Fruit fly (Drosophila melanogaster) whole organism, embryonic: ENCODE data around the gene CG4951.

Experiments used
- CG10366 ChIP-seq: fragments of 200-800 bp; sonication (Bioruptor generic); IDR thresholded peaks from 2 replicates; pipeline ENCODE4 v1.3.6; 2022; ENCODE audit warnings: missing biosample characterization, missing genetic modification characterization
- CG11247 ChIP-seq: fragments of 200-800 bp; sonication (Bioruptor generic); IDR thresholded peaks from 2 replicates; pipeline ENCODE4 v1.3.6; 2022; ENCODE audit warnings: missing biosample characterization, missing genetic modification characterization
- CG12769 ChIP-seq: fragments of 200-800 bp; sonication (Bioruptor generic); optimal IDR thresholded peaks from 2 replicates; lab custom pipeline; 2019; ENCODE audit warnings: missing biosample characterization, mild to moderate bottlenecking, missing genetic modification characterization, moderate library complexity
- CG14441 ChIP-seq: fragments of 200-800 bp; sonication (Bioruptor generic); IDR thresholded peaks from 2 replicates; pipeline ENCODE4 v1.3.6; 2022; ENCODE audit warnings: missing biosample characterization, missing genetic modification characterization
- CG15696 ChIP-seq: fragments of 200-800 bp; sonication (Bioruptor generic); optimal IDR thresholded peaks from 2 replicates; lab custom pipeline; 2019; ENCODE audit warnings: missing biosample characterization, mild to moderate bottlenecking, missing genetic modification characterization, moderate library complexity
- CG1603 ChIP-seq: fragments of 200-800 bp; sonication (Bioruptor generic); optimal IDR thresholded peaks from 2 replicates; lab custom pipeline; 2019; ENCODE audit warnings: missing biosample characterization, mild to moderate bottlenecking, missing genetic modification characterization, moderate library complexity
- CG18476 ChIP-seq: fragments of 200-800 bp; sonication (Bioruptor generic); optimal IDR thresholded peaks from 2 replicates; lab custom pipeline; 2016; ENCODE audit warnings: missing biosample characterization, mild to moderate bottlenecking, missing genetic modification characterization
- CG3163 ChIP-seq: fragments of 200-800 bp; sonication (Bioruptor generic); optimal IDR thresholded peaks from 3 replicates; lab custom pipeline; 2016; ENCODE audit warnings: missing biosample characterization, missing genetic modification characterization
- CG32532 ChIP-seq: fragments of 200-800 bp; sonication (Bioruptor generic); IDR thresholded peaks from 2 replicates; pipeline ENCODE4 v1.3.6; 2022; ENCODE audit warnings: missing biosample characterization, missing genetic modification characterization
- CG34422 ChIP-seq: fragments of 200-800 bp; sonication (Bioruptor generic); IDR thresholded peaks from 3 replicates; pipeline ENCODE4 v1.3.6; 2022; ENCODE audit warnings: missing biosample characterization, missing genetic modification characterization
- CG3995 ChIP-seq: fragments of 200-800 bp; sonication (Bioruptor generic); optimal IDR thresholded peaks from 3 replicates; lab custom pipeline; 2016; ENCODE audit warnings: missing biosample characterization, missing genetic modification characterization
- CG4707 ChIP-seq: fragments of 200-800 bp; sonication (Bioruptor generic); optimal IDR thresholded peaks from 2 replicates; lab custom pipeline; 2018; ENCODE audit warnings: missing biosample characterization, mild to moderate bottlenecking, missing genetic modification characterization, moderate library complexity
- CG4730 ChIP-seq: fragments of 200-800 bp; sonication (Bioruptor generic); IDR thresholded peaks from 2 replicates; pipeline ENCODE4 v1.3.6; 2022; ENCODE audit warnings: missing biosample characterization, missing genetic modification characterization
- CG6175 ChIP-seq: fragments of 200-800 bp; sonication (Bioruptor generic); IDR thresholded peaks from 3 replicates; pipeline ENCODE4 v1.3.6; 2022; ENCODE audit warnings: missing biosample characterization, missing genetic modification characterization
- CG6791 ChIP-seq: fragments of 200-800 bp; sonication (Bioruptor generic); IDR thresholded peaks from 3 replicates; pipeline ENCODE4 v1.3.6; 2022; ENCODE audit warnings: missing biosample characterization, missing genetic modification characterization; ENCODE audit not compliant: partially characterized antibody
- CG7372 ChIP-seq: fragments of 200-800 bp; sonication (Bioruptor generic); IDR thresholded peaks from 2 replicates; pipeline ENCODE4 v1.3.6; 2022; ENCODE audit warnings: missing biosample characterization, missing genetic modification characterization
- CG7987 ChIP-seq: fragments of 200-800 bp; sonication (Bioruptor generic); optimal IDR thresholded peaks from 2 replicates; lab custom pipeline; 2018; ENCODE audit warnings: missing biosample characterization, mild to moderate bottlenecking, missing genetic modification characterization, moderate library complexity
- CG9932 ChIP-seq: fragments of 200-800 bp; sonication (Bioruptor generic); IDR thresholded peaks from 2 replicates; pipeline ENCODE4 v1.3.6; 2022; ENCODE audit warnings: missing biosample characterization, missing genetic modification characterization
- Dll ChIP-seq: fragments of 200-800 bp; sonication (Bioruptor generic); IDR thresholded peaks from 4 replicates; pipeline ENCODE4 v1.3.6; 2022; ENCODE audit warnings: missing biosample characterization, missing genetic modification characterization; ENCODE audit not compliant: partially characterized antibody
- Gug ChIP-seq: fragments of 200-800 bp; sonication (Bioruptor generic); IDR thresholded peaks from 4 replicates; pipeline ENCODE4 v1.3.6; 2022; ENCODE audit warnings: missing biosample characterization, missing genetic modification characterization
- H2.0 ChIP-seq: fragments of 200-800 bp; sonication (Bioruptor generic); IDR thresholded peaks from 2 replicates; pipeline ENCODE4 v1.3.6; 2022; ENCODE audit warnings: missing biosample characterization, missing genetic modification characterization
- Hmr ChIP-seq: fragments of 200-800 bp; sonication (Bioruptor generic); optimal IDR thresholded peaks from 3 replicates; lab custom pipeline; 2017; ENCODE audit warnings: mild to moderate bottlenecking, missing biosample characterization, missing genetic modification reagents, missing genetic modification characterization
- Hr3 ChIP-seq: fragments of 200-800 bp; sonication (Bioruptor generic); optimal IDR thresholded peaks from 3 replicates; lab custom pipeline; 2016; ENCODE audit warnings: missing biosample characterization, missing genetic modification characterization
- Jarid2 ChIP-seq: fragments of 200-800 bp; sonication (Bioruptor generic); optimal IDR thresholded peaks from 3 replicates; lab custom pipeline; 2017; ENCODE audit warnings: mild to moderate bottlenecking, missing biosample characterization, missing genetic modification reagents, missing genetic modification characterization
- Poxn ChIP-seq: fragments of 200-800 bp; sonication (Bioruptor generic); IDR thresholded peaks from 2 replicates; pipeline ENCODE4 v1.3.6; 2022; ENCODE audit warnings: missing biosample characterization, missing genetic modification characterization
- al ChIP-seq: fragments of 200-800 bp; sonication (Bioruptor generic); IDR thresholded peaks from 2 replicates; pipeline ENCODE4 v1.3.6; 2022; ENCODE audit warnings: missing biosample characterization, missing genetic modification characterization
- bsh ChIP-seq, 2 experiments: fragments of 200-800 bp; sonication (Bioruptor generic); optimal IDR thresholded peaks; 2 replicates each; lab custom pipeline; 2017 to 2018; ENCODE audit warnings: mild to moderate bottlenecking in 2 of 2, missing biosample characterization in 2 of 2, missing genetic modification characterization in 2 of 2, moderate library complexity in 1 of 2
- chif ChIP-seq, 2 experiments: fragments of 200-800 bp; sonication (Bioruptor generic); optimal IDR thresholded peaks; 3 replicates each; lab custom pipeline; 2016; ENCODE audit warnings: missing biosample characterization in 2 of 2, missing genetic modification characterization in 2 of 2
- chm ChIP-seq: fragments of 200-800 bp; sonication (Bioruptor generic); IDR thresholded peaks from 2 replicates; pipeline ENCODE4 v1.3.6; 2022; ENCODE audit warnings: missing biosample characterization, missing genetic modification characterization
- ci ChIP-seq: fragments of 200-800 bp; sonication (Bioruptor generic); IDR thresholded peaks from 3 replicates; pipeline ENCODE4 v1.3.6; 2022; ENCODE audit warnings: missing biosample characterization, missing genetic modification characterization
- disco-r ChIP-seq: fragments of 200-800 bp; sonication (Bioruptor generic); optimal IDR thresholded peaks from 2 replicates; lab custom pipeline; 2016; ENCODE audit warnings: missing biosample characterization, missing genetic modification characterization
- dysf ChIP-seq: fragments of 200-800 bp; sonication (Bioruptor generic); IDR thresholded peaks from 3 replicates; pipeline ENCODE4 v1.3.6; 2022; ENCODE audit warnings: missing biosample characterization, missing genetic modification characterization
- esg ChIP-seq: fragments of 200-800 bp; sonication (Bioruptor generic); conservative IDR thresholded peaks from 2 replicates; pipeline ENCODE4 v1.3.6; 2022; ENCODE audit warnings: missing biosample characterization, missing genetic modification characterization
- fu2 ChIP-seq: fragments of 200-800 bp; sonication (Bioruptor generic); optimal IDR thresholded peaks from 2 replicates; lab custom pipeline; 2016; ENCODE audit warnings: missing biosample characterization, missing genetic modification characterization
- kay ChIP-seq: fragments of 200-800 bp; sonication (Bioruptor generic); optimal IDR thresholded peaks from 2 replicates; lab custom pipeline; 2016; ENCODE audit warnings: missing biosample characterization, missing genetic modification characterization
- ken ChIP-seq: fragments of 200-800 bp; sonication (Bioruptor generic); IDR thresholded peaks from 3 replicates; pipeline ENCODE4 v1.3.6; 2022; ENCODE audit warnings: missing biosample characterization, missing genetic modification characterization
- mirr ChIP-seq: fragments of 200-800 bp; sonication (Bioruptor generic); optimal IDR thresholded peaks from 3 replicates; lab custom pipeline; 2018; ENCODE audit warnings: missing biosample characterization, mild to moderate bottlenecking, missing genetic modification characterization
- otp ChIP-seq: fragments of 200-800 bp; sonication (Bioruptor generic); IDR thresholded peaks from 3 replicates; pipeline ENCODE4, ENCODE4 v1.3.6; 2022; ENCODE audit warnings: missing biosample characterization, missing genetic modification characterization
- p53 ChIP-seq: fragments of 200-800 bp; sonication (Bioruptor generic); optimal IDR thresholded peaks from 2 replicates; lab custom pipeline; 2016; ENCODE audit warnings: missing biosample characterization, missing genetic modification characterization
- pan ChIP-seq, 4 experiments: fragments of >200 bp in 3 of 4; fragments of 200-800 bp in 1 of 4; sonication (Bioruptor generic) in 1 of 4; optimal IDR thresholded peaks in 3 of 4; IDR thresholded peaks in 1 of 4; 2 replicates each; pipeline versions ENCODE4 v1.3.6 to Lab custom; 2017 to 2022; ENCODE audit warnings: missing biosample characterization in 2 of 4, missing genetic modification characterization in 2 of 4, mixed read lengths in 1 of 4
- salm ChIP-seq: fragments of 200-800 bp; sonication (Bioruptor generic); optimal IDR thresholded peaks from 2 replicates; lab custom pipeline; 2018; ENCODE audit warnings: missing biosample characterization, mild to moderate bottlenecking, missing genetic modification characterization
- sd ChIP-seq: fragments of 200-800 bp; sonication (Bioruptor generic); optimal IDR thresholded peaks from 3 replicates; lab custom pipeline; 2018; ENCODE audit warnings: missing biosample characterization, mild to moderate bottlenecking, missing genetic modification characterization, moderate library complexity
- sens-2 ChIP-seq: fragments of 200-800 bp; sonication (Bioruptor generic); IDR thresholded peaks from 2 replicates; pipeline ENCODE4 v1.3.6; 2022; ENCODE audit warnings: missing biosample characterization, missing genetic modification characterization
- seq ChIP-seq: fragments of 200-800 bp; sonication (Bioruptor generic); IDR thresholded peaks from 2 replicates; pipeline ENCODE4 v1.3.6; 2022; ENCODE audit warnings: missing biosample characterization, missing genetic modification characterization
- slbo ChIP-seq: fragments of 200-800 bp; sonication (Bioruptor generic); IDR thresholded peaks from 2 replicates; pipeline ENCODE4 v1.3.6; 2022; ENCODE audit warnings: missing biosample characterization, missing genetic modification characterization
- sob ChIP-seq: fragments of 200-800 bp; sonication (Bioruptor generic); IDR thresholded peaks from 2 replicates; pipeline ENCODE4 v1.3.6; 2022; ENCODE audit warnings: missing biosample characterization, missing genetic modification characterization
- stc ChIP-seq: fragments of 200-800 bp; sonication (Bioruptor generic); IDR thresholded peaks from 2 replicates; pipeline ENCODE4 v1.3.6; 2022; ENCODE audit warnings: missing biosample characterization, missing genetic modification characterization
- tin ChIP-seq: fragments of 200-800 bp; sonication (Bioruptor generic); optimal IDR thresholded peaks from 3 replicates; lab custom pipeline; 2016; ENCODE audit warnings: missing biosample characterization, missing genetic modification characterization
- ttk ChIP-seq: fragments of 200-800 bp; sonication (Bioruptor generic); IDR thresholded peaks from 2 replicates; pipeline ENCODE4 v2.1.2; 2022; ENCODE audit warnings: missing biosample characterization, missing genetic modification characterization

The CG4951 gene

dm6 chr3R:27988189-27988588 lies 34.3 kb upstream of the CG4951 start, which contains the start of gene betaTub97EF (continued):
- TF ChIP-seq CG11247 (0 out of 2 replicates have a peak, but pooled peaks have one; percentile 25), mirr (GFP tag; lab: Kevin White, UChicago) (peak; percentile 36), pan (optimal IDR thresholded peaks at IDR 0.05; lab: Kevin White, UChicago) (no peak), pan (GFP tag; optimal IDR thresholded peaks at IDR 0.05 in 1 of 2, IDR thresholded peaks at IDR 0.05 in 1 of 2) (peak in 1 of 2 experiments; percentile 24), CG12769 (tag; lab: Kevin White, UChicago) (peak; percentile 93), tin (no peak), ttk (GFP tag; lab: Robert Waterston, UW) (0 out of 2 replicates have a peak, but pooled peaks have one; percentile 21), CG10366 (GFP tag; lab: Robert Waterston, UW) (peak; percentile 30; the same call in 1 of the 2 replicates), Hmr (GFP tag; lab: Kevin White, UChicago) (no peak), chm (GFP tag; lab: Robert Waterston, UW) (peak; percentile 39; the same call in 1 of the 2 replicates), CG32532 (GFP tag; lab: Robert Waterston, UW) (peak; percentile 35; the same call in 1 of the 2 replicates), stc (0 out of 2 replicates have a peak, but pooled peaks have one; percentile 40), kay (GFP tag; lab: Kevin White, UChicago) (peak; percentile 75), dysf (GFP tag; lab: Robert Waterston, UW) (peak; percentile 32; the same call in 2 of the 3 replicates), CG7987 (peak; percentile 57), slbo (peak; percentile 77), Hr3 (GFP tag; lab: Kevin White, UChicago) (no peak), sob (GFP tag; lab: Robert Waterston, UW) (0 out of 2 replicates have a peak, but pooled peaks have one; percentile 11), CG3995 (GFP tag; lab: Kevin White, UChicago) (peak; percentile 79), CG1603 (tag; lab: Kevin White, UChicago) (peak; percentile 6), CG9932 (GFP tag; lab: Robert Waterston, UW) (peak; percentile 49), sd (tag; lab: Kevin White, UChicago) (peak; percentile 54), bsh (GFP tag; optimal IDR thresholded peaks at IDR 0.05; lab: Kevin White, UChicago) (peak in 1 of 2 experiments; percentile 0), ci (GFP tag; lab: Robert Waterston, UW) (peak; percentile 71), Gug (GFP tag; lab: Robert Waterston, UW) (peak; percentile 20; the same call in 1 of the 4 replicates), CG4730 (GFP tag; lab: Robert Waterston, UW) (0 out of 2 replicates have a peak, but pooled peaks have one; percentile 15), CG6175 (GFP tag; lab: Robert Waterston, UW) (peak; percentile 33; the same call in 1 of the 3 replicates), CG34422 (GFP tag; lab: Robert Waterston, UW) (peak; percentile 52; the same call in 1 of the 3 replicates), sens-2 (GFP tag; lab: Robert Waterston, UW) (0 out of 2 replicates have a peak, but pooled peaks have one; percentile 6), CG14441 (GFP tag; lab: Robert Waterston, UW) (0 out of 2 replicates have a peak, but pooled peaks have one; percentile 40), CG6791 (GFP tag; lab: Robert Waterston, UW) (0 out of 3 replicates have a peak, but pooled peaks have one; percentile 22), CG18476 (no peak), Jarid2 (GFP tag; lab: Kevin White, UChicago) (peak; percentile 81), H2.0 (GFP tag; lab: Robert Waterston, UW) (peak; percentile 5; the same call in 1 of the 2 replicates), CG4707 (peak; percentile 9), ken (0 out of 3 replicates have a peak, but pooled peaks have one; percentile 42), chif (GFP tag; optimal IDR thresholded peaks at IDR 0.05; lab: Kevin White, UChicago) (no peak), CG15696 (tag; lab: Kevin White, UChicago) (no peak), al (GFP tag; lab: Robert Waterston, UW) (no peak), Dll (no peak), otp (GFP tag; lab: Robert Waterston, UW) (peak; percentile 15; the same call in 1 of the 3 replicates), fu2 (GFP tag; lab: Kevin White, UChicago) (no peak), CG3163 (peak; percentile 12), disco-r (GFP tag; lab: Kevin White, UChicago) (no peak), salm (tag; lab: Kevin White, UChicago) (no peak), p53 (no peak), CG7372 (GFP tag; lab: Robert Waterston, UW) (0 out of 2 replicates have a peak, but pooled peaks have one; percentile 12), Poxn (GFP tag; lab: Robert Waterston, UW) (no peak), esg (GFP tag; lab: Robert Waterston, UW) (0 out of 2 replicates have a peak, but pooled peaks have one; percentile 7), seq (GFP tag; lab: Robert Waterston, UW) (0 out of 2 replicates have a peak, but pooled peaks have one; percentile 9)
